Worm (Caenorhabditis elegans) whole organism, L4/young adult: ENCODE data around the gene fbxa-63.
"Not testable (repeated sequence)": the region's sequence is repeated elsewhere in the genome, so short reads cannot be mapped to it uniquely, and the experiment has no call there.

Source experiments
- W03F9.2 ChIP-seq: fragments of 150-350 bp; optimal IDR thresholded peaks from 2 replicates; lab custom pipeline; 2014; ENCODE audit warnings: missing biosample characterization, missing genetic modification characterization
- dao-5 ChIP-seq: sonication (generic microtip); optimal IDR thresholded peaks from 2 replicates; lab custom pipeline; 2016; ENCODE audit warnings: missing genotype, missing genetic modification characterization, moderate library complexity, missing compliant biosample characterization
- him-1 ChIP-seq: sonication (generic microtip); optimal IDR thresholded peaks from 2 replicates; lab custom pipeline; 2016; ENCODE audit warnings: missing genotype, missing genetic modification reagents, missing genetic modification characterization, missing compliant biosample characterization

The fbxa-63 gene

ce11 chrIII:1223319-1224093 is 19.8 kb upstream of the fbxa-63 start:
- TF ChIP-seq dao-5 (tag; lab: Kevin White, UChicago) (no peak), W03F9.2 (tag; lab: Kevin White, UChicago) (no peak), him-1 (tag; lab: Kevin White, UChicago) (no peak)

- no peak for TF ChIP-seq W03F9.2 (tag; lab: Kevin White, UChicago)
- TF ChIP-seq him-1 (tag; lab: Kevin White, UChicago) = no peak
- no peak for TF ChIP-seq dao-5 (tag; lab: Kevin White, UChicago)
Measured at ce11 chrIII:1225116-1225515, 18.2 kb upstream of the fbxa-63 start.

ce11 chrIII:1225595-1225994 is 17.7 kb upstream of the fbxa-63 start:
- TF ChIP-seq W03F9.2 (tag; lab: Kevin White, UChicago) (no peak), dao-5 (tag; lab: Kevin White, UChicago) (no peak), him-1 (tag; lab: Kevin White, UChicago) (no peak)

- TF ChIP-seq W03F9.2 (tag; lab: Kevin White, UChicago) (no peak), him-1 (tag; lab: Kevin White, UChicago) (no peak), dao-5 (tag; lab: Kevin White, UChicago) (no peak)
Measured at ce11 chrIII:1226256-1226655, 17.1 kb upstream of the fbxa-63 start.

- TF ChIP-seq W03F9.2 (tag; lab: Kevin White, UChicago) = no peak
- TF ChIP-seq dao-5 (tag; lab: Kevin White, UChicago) = no peak
- TF ChIP-seq him-1 (tag; lab: Kevin White, UChicago) = no peak
Measured at ce11 chrIII:1228593-1228992, 14.7 kb upstream of the fbxa-63 start.

- TF ChIP-seq him-1 (tag; lab: Kevin White, UChicago) = no peak
- no peak for TF ChIP-seq dao-5 (tag; lab: Kevin White, UChicago)
- no peak for TF ChIP-seq W03F9.2 (tag; lab: Kevin White, UChicago)
Measured at ce11 chrIII:1229510-1229909, 13.8 kb upstream of the fbxa-63 start.

ce11 chrIII:1230174-1230573 is 13.1 kb upstream of the fbxa-63 start, which contains the start of gene pes-4:
pes-4 (minus strand) TSS chrIII:1230274.
- no peak for TF ChIP-seq W03F9.2 (tag; lab: Kevin White, UChicago)
- no peak for TF ChIP-seq dao-5 (tag; lab: Kevin White, UChicago)
- no peak for TF ChIP-seq him-1 (tag; lab: Kevin White, UChicago)

- no peak for TF ChIP-seq W03F9.2 (tag; lab: Kevin White, UChicago)
- no peak for TF ChIP-seq dao-5 (tag; lab: Kevin White, UChicago)
- no peak for TF ChIP-seq him-1 (tag; lab: Kevin White, UChicago)
Measured at ce11 chrIII:1230672-1231071, 12.6 kb upstream of the fbxa-63 start.

ce11 chrIII:1231186-1231585 is 12.1 kb upstream of the fbxa-63 start:
- TF ChIP-seq dao-5 (tag; lab: Kevin White, UChicago) (no peak), him-1 (tag; lab: Kevin White, UChicago) (no peak), W03F9.2 (tag; lab: Kevin White, UChicago) (no peak)

- TF ChIP-seq W03F9.2 (tag; lab: Kevin White, UChicago) (no peak), him-1 (tag; lab: Kevin White, UChicago) (no peak), dao-5 (tag; lab: Kevin White, UChicago) (no peak)
Measured at ce11 chrIII:1238704-1239103, 4.6 kb upstream of the fbxa-63 start, which contains the start of gene fbxa-61. fbxa-61 (plus strand) TSS chrIII:1239048.

- TF ChIP-seq W03F9.2 (tag; lab: Kevin White, UChicago) = no peak
Measured at ce11 chrIII:1248335-1248734, 5.0 kb downstream of the fbxa-63 start.

ce11 chrIII:1249111-1249583 is 5.8 kb downstream of the fbxa-63 start, which contains the start of the genes fbxa-76 and fbxa-77:
fbxa-76 (minus strand) TSS chrIII:1249161.
fbxa-77 (plus strand) TSS chrIII:1249475.
- TF ChIP-seq dao-5 (tag; lab: Kevin White, UChicago) (no peak), him-1 (tag; lab: Kevin White, UChicago) (no peak), W03F9.2 (tag; lab: Kevin White, UChicago) (no peak)

- TF ChIP-seq W03F9.2, dao-5, him-1 (tag; lab: Kevin White, UChicago): not testable (repeated sequence)
Measured at ce11 chrIII:1256519-1256918, 13.2 kb downstream of the fbxa-63 start, which contains the start of gene fbxa-208. fbxa-208 (plus strand) TSS chrIII:1256819.

ce11 chrIII:1258358-1258757 is 15.1 kb downstream of the fbxa-63 start, which contains the start of gene fbxa-78:
fbxa-78 (minus strand) TSS chrIII:1258458.
- not testable (repeated sequence) for TF ChIP-seq W03F9.2, him-1, dao-5 (tag; lab: Kevin White, UChicago)
